Worm (Caenorhabditis elegans): Measurements from ENCODE around the gene unc-25.

The unc-25 gene

ce11 chrIII:12904987-12905541 is 37.4 kb upstream of the unc-25 start, which contains the start of gene cox-5A:
Gene cox-5A (plus strand): TSS chrIII:12905491.
- peak; percentile 93 for TF ChIP-seq F57C9.4 (tag; optimal IDR thresholded peaks at IDR 0.05)
- peak; percentile 88 for TF ChIP-seq ets-4 (GFP tag; optimal IDR thresholded peaks at IDR 0.05)
- peak; percentile 98 for TF ChIP-seq athp-1 (tag; optimal IDR thresholded peaks at IDR 0.05)
- TF ChIP-seq unc-62 (GFP tag; optimal IDR thresholded peaks at IDR 0.05): peak; percentile 68
- TF ChIP-seq lin-40 (tag; optimal IDR thresholded peaks at IDR 0.05): peak; percentile 99
- TF ChIP-seq madf-6 (GFP tag; IDR thresholded peaks at IDR 0.05): peak; percentile 97
- peak; percentile 86 for TF ChIP-seq ztf-18 (tag; optimal IDR thresholded peaks at IDR 0.05)
- TF ChIP-seq cebp-1 (GFP tag; IDR thresholded peaks at IDR 0.05): peak; percentile 75
- peak; percentile 96 for TF ChIP-seq cebp-1 (tag; optimal IDR thresholded peaks at IDR 0.05)
- peak; percentile 91 for TF ChIP-seq nhr-80 (tag; optimal IDR thresholded peaks at IDR 0.05)
- peak; percentile 85 for TF ChIP-seq snpc-4 (GFP tag; optimal IDR thresholded peaks at IDR 0.05)
- TF ChIP-seq snpc-4 (tag; optimal IDR thresholded peaks at IDR 0.05): peak; percentile 91 to 94 (median 94)
- peak; percentile 96 for TF ChIP-seq lir-1 (GFP tag; conservative IDR thresholded peaks at IDR 0.05)
- TF ChIP-seq aptf-2 (GFP tag; conservative IDR thresholded peaks at IDR 0.05): 0 out of 2 replicates have a peak, but pooled peaks have one; percentile 31
- TF ChIP-seq nfya-2 (GFP tag; IDR thresholded peaks at IDR 0.05): peak; percentile 85; the same call in 1 of the 2 replicates
- TF ChIP-seq hlh-12 (tag; optimal IDR thresholded peaks at IDR 0.05): no peak
- peak; percentile 91 for TF ChIP-seq sea-2 (GFP tag; IDR thresholded peaks at IDR 0.05)
- TF ChIP-seq aptf-3 (GFP tag; IDR thresholded peaks at IDR 0.05): no peak
- TF ChIP-seq dpff-1 (tag; optimal IDR thresholded peaks at IDR 0.05): peak; percentile 92
- TF ChIP-seq ceh-100 (GFP tag; IDR thresholded peaks at IDR 0.05): peak; percentile 92
- TF ChIP-seq nhr-179 (tag; optimal IDR thresholded peaks at IDR 0.05): no peak
- peak; percentile 89 for TF ChIP-seq ztf-6 (GFP tag; IDR thresholded peaks at IDR 0.05)
- TF ChIP-seq F22D6.2 (tag; optimal IDR thresholded peaks at IDR 0.05): peak; percentile 93
- peak; percentile 100 for TF ChIP-seq Y53G8AR.9 (GFP tag; conservative IDR thresholded peaks at IDR 0.05)
- TF ChIP-seq lin-26 (GFP tag; IDR thresholded peaks at IDR 0.05): peak; percentile 72; the same call in 1 of the 2 replicates
- peak; percentile 71 for TF ChIP-seq T26A5.8 (tag; optimal IDR thresholded peaks at IDR 0.05)
- TF ChIP-seq attf-3 (GFP tag; conservative IDR thresholded peaks at IDR 0.05): peak; percentile 83
- TF ChIP-seq madf-10 (tag; optimal IDR thresholded peaks at IDR 0.05): peak; percentile 95
- TF ChIP-seq gei-17 (GFP tag; optimal IDR thresholded peaks at IDR 0.05): peak; percentile 92
- TF ChIP-seq madf-8 (GFP tag; conservative IDR thresholded peaks at IDR 0.05): peak; percentile 87
- TF ChIP-seq ceh-27 (GFP tag; optimal IDR thresholded peaks at IDR 0.05): peak; percentile 99
- no peak for TF ChIP-seq akir-1 (GFP tag; optimal IDR thresholded peaks at IDR 0.05)
- peak; percentile 80 for TF ChIP-seq attf-6 (GFP tag; IDR thresholded peaks at IDR 0.05)
- TF ChIP-seq rcor-1 (GFP tag; IDR thresholded peaks at IDR 0.05): peak; percentile 98
- TF ChIP-seq ztf-26 (tag; optimal IDR thresholded peaks at IDR 0.05): peak; percentile 98
- peak; percentile 91; the same call in 1 of the 2 replicates for TF ChIP-seq F37B4.10 (GFP tag; IDR thresholded peaks at IDR 0.05)
- TF ChIP-seq C06A6.2 (GFP tag; conservative IDR thresholded peaks at IDR 0.05): peak; percentile 97
- no peak for TF ChIP-seq fkh-3 (tag; optimal IDR thresholded peaks at IDR 0.05)
- no peak for TF ChIP-seq mxl-1 (tag; optimal IDR thresholded peaks at IDR 0.05)
- no peak for TF ChIP-seq ccch-3 (GFP tag; optimal IDR thresholded peaks at IDR 0.05)
- TF ChIP-seq F55B11.4 (tag; optimal IDR thresholded peaks at IDR 0.05; ENCODE audit: borderline replicate concordance, insufficient read depth): no peak
- peak; percentile 47 for TF ChIP-seq sptf-2 (GFP tag; optimal IDR thresholded peaks at IDR 0.05)
- TF ChIP-seq efl-1 (GFP tag; optimal IDR thresholded peaks at IDR 0.05): peak; percentile 94
- peak; percentile 96 for TF ChIP-seq C17E4.6 (GFP tag; IDR thresholded peaks at IDR 0.05)
- peak; percentile 87 for TF ChIP-seq ceh-79 (tag; optimal IDR thresholded peaks at IDR 0.05)
- TF ChIP-seq ceh-58 (GFP tag; IDR thresholded peaks at IDR 0.05): peak; percentile 78; the same call in 1 of the 2 replicates
- TF ChIP-seq somi-1 (GFP tag; optimal IDR thresholded peaks at IDR 0.05): peak; percentile 98
- peak; percentile 95 for TF ChIP-seq ztf-3 (GFP tag; optimal IDR thresholded peaks at IDR 0.05)
- no peak for TF ChIP-seq bed-1 (GFP tag; IDR thresholded peaks at IDR 0.05)
- TF ChIP-seq F52B5.7 (tag; optimal IDR thresholded peaks at IDR 0.05): peak; percentile 88

Measured in whole organism, young adult.